Fruit fly (Drosophila melanogaster) whole organism, wandering third instar larva: ENCODE data around the gene mora.
A peak's percentile ranks its signal among the peaks of the same experiment; 100 is the strongest.

Experiments used
- Abd-B ChIP-seq: fragments of >200 bp; optimal IDR thresholded peaks from 2 replicates; lab custom pipeline; 2017; ENCODE audit warnings: missing biosample characterization, missing genetic modification characterization
- CG32264 ChIP-seq: fragments of 200-800 bp; sonication (Bioruptor generic); optimal IDR thresholded peaks from 2 replicates; lab custom pipeline; 2016; ENCODE audit warnings: missing biosample characterization, missing genetic modification characterization
- CG9705 ChIP-seq: fragments of 200-800 bp; sonication (Bioruptor generic); optimal IDR thresholded peaks from 2 replicates; lab custom pipeline; 2018; ENCODE audit warnings: missing biosample characterization, mild to moderate bottlenecking, missing genetic modification characterization
- CrebA ChIP-seq: fragments of 200-800 bp; sonication (Bioruptor generic); optimal IDR thresholded peaks from 2 replicates; lab custom pipeline; 2016; ENCODE audit warnings: missing biosample characterization, mild to moderate bottlenecking, missing genetic modification characterization, borderline replicate concordance
- Dfd ChIP-seq: fragments of >200 bp; optimal IDR thresholded peaks from 2 replicates; lab custom pipeline; 2017; ENCODE audit warnings: missing biosample characterization, missing genetic modification characterization
- Jra ChIP-seq: sonication (Bioruptor generic); optimal IDR thresholded peaks from 2 replicates; lab custom pipeline; 2016; ENCODE audit warnings: missing biosample characterization, missing genetic modification characterization
- Mio ChIP-seq: sonication (Bioruptor generic); optimal IDR thresholded peaks from 2 replicates; lab custom pipeline; 2016; ENCODE audit warnings: missing biosample characterization, missing genetic modification characterization
- Vsx2 ChIP-seq: fragments of 200-300, 225-300 bp; sonication (Bioruptor generic); optimal IDR thresholded peaks from 2 replicates; lab custom pipeline; 2018; ENCODE audit warnings: missing biosample characterization, missing genetic modification characterization; ENCODE audit not compliant: partially characterized antibody
- ey ChIP-seq: fragments of 200-800 bp; sonication (Bioruptor generic); optimal IDR thresholded peaks from 2 replicates; lab custom pipeline; 2016; ENCODE audit warnings: missing biosample characterization, missing genetic modification characterization
- h ChIP-seq: fragments of 200-800 bp; sonication (Bioruptor generic); optimal IDR thresholded peaks from 3 replicates; lab custom pipeline; 2016; ENCODE audit warnings: missing biosample characterization, mild to moderate bottlenecking, missing genetic modification characterization
- lola ChIP-seq: fragments of >200 bp; optimal IDR thresholded peaks from 2 replicates; lab custom pipeline; 2017; ENCODE audit warnings: missing biosample characterization, missing genetic modification characterization
- pan ChIP-seq: fragments of >200 bp; optimal IDR thresholded peaks from 2 replicates; lab custom pipeline; 2017
- psq ChIP-seq: fragments of 200-800 bp; sonication (Bioruptor generic); optimal IDR thresholded peaks from 3 replicates; lab custom pipeline; 2017; ENCODE audit warnings: missing biosample characterization, mild to moderate bottlenecking, missing genetic modification characterization, moderate library complexity
- rgr ChIP-seq: fragments of 200-800 bp; sonication (Bioruptor generic); optimal IDR thresholded peaks from 3 replicates; lab custom pipeline; 2016; ENCODE audit warnings: missing biosample characterization, mild to moderate bottlenecking, missing genetic modification characterization

dm6 chr3R:24193373-24193879 is 7.3 kb downstream of the mora start, which contains the start of the genes SMC6 and CG6204:
- TF ChIP-seq h (GFP tag; lab: Kevin White, UChicago) (peak; percentile 95), pan (no peak), CG9705 (GFP tag; lab: Kevin White, UChicago) (peak; percentile 96), ey (GFP tag; lab: Kevin White, UChicago) (peak; percentile 93), Vsx2 (GFP tag; lab: Kevin White, UChicago) (peak; percentile 48), psq (GFP tag; lab: Kevin White, UChicago) (peak; percentile 90), Jra (GFP tag; lab: Kevin White, UChicago) (peak; percentile 85), Abd-B (GFP tag; lab: Kevin White, UChicago) (no peak), Mio (GFP tag; lab: Kevin White, UChicago) (peak; percentile 58), CrebA (no peak), lola (GFP tag; lab: Kevin White, UChicago) (no peak), CG32264 (peak; percentile 77), rgr (GFP tag; lab: Kevin White, UChicago) (peak; percentile 95), Dfd (GFP tag; lab: Kevin White, UChicago) (no peak)
